Worm (Caenorhabditis elegans) whole organism, L3 larva: ENCODE data around the gene csn-4.

ENCODE experiments used
- ZK546.5 ChIP-seq: sonication (generic microtip); optimal IDR thresholded peaks from 2 replicates; lab custom pipeline; 2017; ENCODE audit warnings: missing biosample characterization, missing genetic modification characterization
- aly-2 ChIP-seq: fragments of 150-350 bp; optimal IDR thresholded peaks from 2 replicates; lab custom pipeline; 2014; ENCODE audit warnings: missing biosample characterization, missing genetic modification characterization
- ceh-16 ChIP-seq: sonication (generic microtip); optimal IDR thresholded peaks from 2 replicates; lab custom pipeline; 2017; ENCODE audit warnings: missing biosample characterization, missing genetic modification characterization
- ceh-28 ChIP-seq: fragments of 150-350 bp; optimal IDR thresholded peaks from 2 replicates; lab custom pipeline; 2014; ENCODE audit warnings: missing biosample characterization, missing genetic modification reagents, missing genetic modification characterization
- ceh-82 ChIP-seq: fragments of 150-350 bp; optimal IDR thresholded peaks from 2 replicates; lab custom pipeline; 2014; ENCODE audit warnings: missing biosample characterization, missing genetic modification characterization
- ceh-9 ChIP-seq: sonication (generic microtip); optimal IDR thresholded peaks from 2 replicates; lab custom pipeline; 2018; ENCODE audit warnings: missing biosample characterization, missing genetic modification characterization
- daf-12 ChIP-seq: fragments of 150-350 bp; optimal IDR thresholded peaks from 2 replicates; lab custom pipeline; 2014; ENCODE audit warnings: missing biosample characterization, missing genetic modification reagents, missing genetic modification characterization
- egl-27 ChIP-seq: sonication (generic microtip); optimal IDR thresholded peaks from 4 replicates; lab custom pipeline; 2017; ENCODE audit warnings: missing biosample characterization, missing genetic modification reagents, missing genetic modification characterization
- egl-5 ChIP-seq: fragments of 150-350 bp; optimal IDR thresholded peaks from 2 replicates; lab custom pipeline; 2017; ENCODE audit warnings: missing biosample characterization, missing genetic modification reagents, missing genetic modification characterization, inconsistent platforms
- elt-1 ChIP-seq: fragments of 150-350 bp; optimal IDR thresholded peaks from 2 replicates; lab custom pipeline; 2014; ENCODE audit warnings: missing biosample characterization, missing genetic modification characterization
- elt-2 ChIP-seq: sonication (generic microtip); optimal IDR thresholded peaks from 2 replicates; lab custom pipeline; 2016; ENCODE audit warnings: missing genetic modification reagents, mild to moderate bottlenecking, missing genetic modification characterization, missing compliant biosample characterization
- elt-3 ChIP-seq, 3 experiments: fragments of 150-350 bp in 1 of 3; sonication (generic microtip) in 2 of 3; optimal IDR thresholded peaks; 2 replicates in 2 of 3; 4 replicates in 1 of 3; lab custom pipeline; 2014 to 2017; ENCODE audit warnings: missing biosample characterization in 3 of 3, missing genetic modification characterization in 3 of 3
- eor-1 ChIP-seq, 2 experiments: fragments of 150-350 bp; optimal IDR thresholded peaks; 2 replicates each; lab custom pipeline; 2014 to 2018; ENCODE audit warnings: missing biosample characterization in 2 of 2, missing genetic modification characterization in 2 of 2
- fkh-10 ChIP-seq: sonication (generic microtip); optimal IDR thresholded peaks from 2 replicates; lab custom pipeline; 2017; ENCODE audit warnings: missing biosample characterization, missing genetic modification reagents, missing genetic modification characterization
- fos-1 ChIP-seq: fragments of 150-350 bp; optimal IDR thresholded peaks from 2 replicates; lab custom pipeline; 2014; ENCODE audit warnings: missing biosample characterization, missing genetic modification characterization
- hmg-11 ChIP-seq: sonication (generic microtip); optimal IDR thresholded peaks from 2 replicates; lab custom pipeline; 2016; ENCODE audit warnings: missing genetic modification characterization, missing compliant biosample characterization
- jun-1 ChIP-seq: fragments of 150-350 bp; optimal IDR thresholded peaks from 2 replicates; lab custom pipeline; 2014; ENCODE audit warnings: missing biosample characterization, missing genetic modification reagents, missing genetic modification characterization
- lsy-12 ChIP-seq: sonication (generic microtip); optimal IDR thresholded peaks from 2 replicates; lab custom pipeline; 2016; ENCODE audit warnings: mild to moderate bottlenecking, missing genetic modification characterization, missing compliant biosample characterization
- mdl-1 ChIP-seq: fragments of 150-350 bp; optimal IDR thresholded peaks from 2 replicates; lab custom pipeline; 2014; ENCODE audit warnings: missing biosample characterization, missing genetic modification characterization
- mml-1 ChIP-seq: fragments of 150-350 bp; sonication (generic microtip); optimal IDR thresholded peaks from 3 replicates; lab custom pipeline; 2014; ENCODE audit warnings: missing biosample characterization, missing genetic modification characterization
- nfya-1 ChIP-seq: sonication (generic microtip); optimal IDR thresholded peaks from 2 replicates; lab custom pipeline; 2017; ENCODE audit warnings: missing genetic modification characterization, mild to moderate bottlenecking, missing compliant biosample characterization, antibody characterized with exemption, moderate library complexity; ENCODE audit not compliant: insufficient read depth
- nhr-11 ChIP-seq: fragments of 150-350 bp; optimal IDR thresholded peaks from 2 replicates; lab custom pipeline; 2014; ENCODE audit warnings: missing biosample characterization, missing genetic modification characterization
- nhr-12 ChIP-seq: fragments of 150-350 bp; optimal IDR thresholded peaks from 2 replicates; lab custom pipeline; 2014; ENCODE audit warnings: missing biosample characterization, missing genetic modification characterization
- nhr-23 ChIP-seq: fragments of 150-350 bp; optimal IDR thresholded peaks from 2 replicates; lab custom pipeline; 2014; ENCODE audit warnings: missing biosample characterization, missing genetic modification reagents, missing genetic modification characterization
- nhr-237 ChIP-seq: fragments of 150-350 bp; optimal IDR thresholded peaks from 2 replicates; lab custom pipeline; 2014; ENCODE audit warnings: missing biosample characterization, missing genetic modification characterization
- nhr-25 ChIP-seq: sonication (generic microtip); optimal IDR thresholded peaks from 2 replicates; lab custom pipeline; 2017; ENCODE audit warnings: missing biosample characterization, missing genetic modification characterization
- nhr-28 ChIP-seq: fragments of 150-350 bp; optimal IDR thresholded peaks from 2 replicates; lab custom pipeline; 2014; ENCODE audit warnings: missing biosample characterization, missing genetic modification characterization
- nhr-43 ChIP-seq: sonication (generic microtip); optimal IDR thresholded peaks from 2 replicates; lab custom pipeline; 2016; ENCODE audit warnings: mild to moderate bottlenecking, missing genetic modification characterization, missing compliant biosample characterization; ENCODE audit not compliant: poor library complexity, severe bottlenecking
- nhr-67 ChIP-seq: fragments of 150-350 bp; optimal IDR thresholded peaks from 2 replicates; lab custom pipeline; 2014; ENCODE audit warnings: missing biosample characterization, missing genetic modification characterization
- nhr-76 ChIP-seq: fragments of 150-350 bp; sonication (generic microtip); optimal IDR thresholded peaks from 5 replicates; lab custom pipeline; 2014; ENCODE audit warnings: missing biosample characterization, missing genetic modification characterization
- nhr-77 ChIP-seq: fragments of 150-350 bp; optimal IDR thresholded peaks from 2 replicates; lab custom pipeline; 2014; ENCODE audit warnings: missing biosample characterization, missing genetic modification characterization
- pqm-1 ChIP-seq: fragments of 150-350 bp; optimal IDR thresholded peaks from 2 replicates; lab custom pipeline; 2017; ENCODE audit warnings: missing biosample characterization, missing genetic modification characterization, inconsistent platforms
- sea-2 ChIP-seq: fragments of 150-350 bp; sonication (generic microtip); optimal IDR thresholded peaks from 4 replicates; lab custom pipeline; 2014; ENCODE audit warnings: missing biosample characterization, missing genetic modification reagents, missing genetic modification characterization
- skn-1 ChIP-seq: fragments of 150-350 bp; optimal IDR thresholded peaks from 2 replicates; lab custom pipeline; 2014; ENCODE audit warnings: missing biosample characterization, missing genetic modification characterization
- snpc-4 ChIP-seq: fragments of 150-350 bp; optimal IDR thresholded peaks from 2 replicates; lab custom pipeline; 2014; ENCODE audit warnings: missing biosample characterization, missing genetic modification characterization
- tbx-2 ChIP-seq: sonication (generic microtip); optimal IDR thresholded peaks from 2 replicates; lab custom pipeline; 2016; ENCODE audit warnings: mild to moderate bottlenecking, missing genetic modification characterization, missing compliant biosample characterization
- unc-39 ChIP-seq: sonication (generic microtip); optimal IDR thresholded peaks from 4 replicates; lab custom pipeline; 2017; ENCODE audit warnings: missing biosample characterization, missing genetic modification characterization
- zag-1 ChIP-seq: fragments of 150-350 bp; optimal IDR thresholded peaks from 2 replicates; lab custom pipeline; 2014; ENCODE audit warnings: missing biosample characterization, missing genetic modification characterization
- ztf-4 ChIP-seq: fragments of 150-350 bp; optimal IDR thresholded peaks from 2 replicates; lab custom pipeline; 2014; ENCODE audit warnings: missing biosample characterization, missing genetic modification characterization

The csn-4 gene

DNA sequence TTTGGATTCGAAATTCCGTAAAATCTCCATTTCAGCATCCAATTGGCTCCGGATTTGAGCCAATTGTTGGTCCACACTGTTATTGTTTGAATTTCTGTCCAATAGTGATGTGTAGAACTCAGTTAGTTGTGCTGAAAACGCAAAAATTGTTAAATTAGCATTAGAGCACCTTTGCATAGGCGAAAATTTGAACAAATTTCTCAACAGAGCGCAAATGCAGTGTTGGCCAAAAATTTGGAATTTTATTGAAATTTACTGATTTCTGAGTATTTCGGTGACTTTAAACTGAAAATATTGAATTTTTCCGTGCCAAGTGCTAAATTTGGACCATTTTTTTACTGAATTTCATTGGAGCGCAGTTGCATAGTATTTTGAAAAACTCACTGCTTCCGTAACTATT is 46.3 kb downstream of the csn-4 start:
- TF ChIP-seq aly-2 (tag; lab: Kevin White, UChicago), result no peak
- TF ChIP-seq sea-2 (GFP tag; lab: Kevin White, UChicago), result no peak
- no peak for TF ChIP-seq nhr-43
- no peak for TF ChIP-seq nhr-237 (tag; lab: Kevin White, UChicago)
- TF ChIP-seq tbx-2 (tag; lab: Kevin White, UChicago), result no peak
- TF ChIP-seq ceh-28 (tag; lab: Kevin White, UChicago), result no peak
- TF ChIP-seq nhr-11 (tag; lab: Kevin White, UChicago), result no peak
- TF ChIP-seq ceh-9, result no peak
- TF ChIP-seq nhr-67 (tag; lab: Kevin White, UChicago), result no peak
- no peak for TF ChIP-seq hmg-11 (tag; lab: Kevin White, UChicago)
- TF ChIP-seq zag-1 (tag; lab: Kevin White, UChicago), result no peak
- TF ChIP-seq ZK546.5 (tag; lab: Kevin White, UChicago), result no peak
- no peak for TF ChIP-seq elt-1 (tag; lab: Kevin White, UChicago)
- no peak for TF ChIP-seq elt-3 (tag; optimal IDR thresholded peaks at IDR 0.05; lab: Kevin White, UChicago)
- TF ChIP-seq nhr-77, result no peak
- no peak for TF ChIP-seq nfya-1 (tag; lab: Kevin White, UChicago)
- TF ChIP-seq fos-1 (tag; lab: Kevin White, UChicago), result no peak
- TF ChIP-seq ceh-82 (tag; lab: Kevin White, UChicago), result no peak
- no peak for TF ChIP-seq snpc-4

- TF ChIP-seq lsy-12, result no peak
- no peak for TF ChIP-seq egl-5 (tag; lab: Kevin White, UChicago)
- TF ChIP-seq fos-1 (tag; lab: Kevin White, UChicago), result no peak
- no peak for TF ChIP-seq ceh-9
- TF ChIP-seq mml-1 (tag; lab: Kevin White, UChicago), result no peak
- TF ChIP-seq sea-2 (GFP tag; lab: Kevin White, UChicago), result no peak
- TF ChIP-seq nfya-1 (tag; lab: Kevin White, UChicago), result no peak
- no peak for TF ChIP-seq nhr-76
- no peak for TF ChIP-seq daf-12 (tag; lab: Kevin White, UChicago)
These were observed 48.3 kb downstream of the csn-4 start for ce11 chrIV:1038516-1038915.

DNA sequence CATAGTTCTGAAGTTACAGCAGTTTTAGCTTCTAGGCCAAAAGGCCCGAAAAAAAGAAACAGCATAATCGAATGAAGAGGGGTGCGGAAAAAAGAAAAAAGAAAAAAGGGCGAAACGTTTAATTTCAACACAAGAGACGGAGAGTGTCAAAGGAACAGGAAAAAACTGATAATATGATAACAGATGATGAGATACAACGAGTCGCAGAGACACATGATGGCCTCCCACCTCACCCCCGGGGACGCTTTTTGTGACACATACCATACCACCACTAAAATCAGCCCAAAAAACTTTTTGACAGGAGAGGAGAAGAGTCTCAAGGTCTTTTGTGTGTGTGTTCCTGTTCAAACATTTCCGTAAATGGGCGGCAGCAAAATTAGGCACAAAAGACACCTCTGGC is 51.7 kb downstream of the csn-4 start:
- TF ChIP-seq eor-1 (tag; optimal IDR thresholded peaks at IDR 0.05; lab: Kevin White, UChicago) (no peak), ztf-4 (tag; lab: Kevin White, UChicago) (no peak), egl-27 (tag; lab: Kevin White, UChicago) (no peak), ceh-16 (tag; lab: Kevin White, UChicago) (no peak), jun-1 (tag; lab: Kevin White, UChicago) (peak; percentile 36), nhr-77 (no peak), lsy-12 (no peak), ceh-9 (no peak), nfya-1 (tag; lab: Kevin White, UChicago) (peak; percentile 18), ceh-82 (tag; lab: Kevin White, UChicago) (no peak), hmg-11 (tag; lab: Kevin White, UChicago) (peak; percentile 38), nhr-67 (tag; lab: Kevin White, UChicago) (no peak), nhr-43 (no peak), nhr-12 (tag; lab: Kevin White, UChicago) (no peak), unc-39 (no peak), snpc-4 (peak; percentile 15), mml-1 (tag; lab: Kevin White, UChicago) (no peak), skn-1 (tag; lab: Kevin White, UChicago) (peak; percentile 24), pqm-1 (peak; percentile 67), mdl-1 (tag; lab: Kevin White, UChicago) (no peak), nhr-25 (tag; lab: Kevin White, UChicago) (peak; percentile 12), elt-2 (tag; lab: Kevin White, UChicago) (peak; percentile 84)

ce11 chrIV:1029939-1030338 is 56.9 kb downstream of the csn-4 start, which contains the start of gene abhd-14:
abhd-14 (minus strand) TSS chrIV:1030039.
- TF ChIP-seq zag-1 (tag; lab: Kevin White, UChicago) (no peak), nhr-11 (tag; lab: Kevin White, UChicago) (no peak), fos-1 (tag; lab: Kevin White, UChicago) (no peak), elt-1 (tag; lab: Kevin White, UChicago) (no peak), lsy-12 (no peak), aly-2 (tag; lab: Kevin White, UChicago) (no peak), sea-2 (GFP tag; lab: Kevin White, UChicago) (no peak), fkh-10 (GFP tag; lab: Kevin White, UChicago) (no peak), pqm-1 (no peak), nhr-28 (tag; lab: Kevin White, UChicago) (no peak), mml-1 (tag; lab: Kevin White, UChicago) (no peak), ceh-16 (tag; lab: Kevin White, UChicago) (no peak), nhr-43 (no peak), elt-3 (tag; optimal IDR thresholded peaks at IDR 0.05; lab: Kevin White, UChicago) (no peak), egl-5 (tag; lab: Kevin White, UChicago) (no peak), eor-1 (tag; optimal IDR thresholded peaks at IDR 0.05; lab: Kevin White, UChicago) (no peak), nhr-23 (tag; lab: Kevin White, UChicago) (no peak)
